Fruit fly (Drosophila melanogaster) whole organism, embryonic: ENCODE measurements around the gene IntS6.

Experiments used
- Atf-2 ChIP-seq: fragments of 200-800 bp; sonication (Bioruptor generic); optimal IDR thresholded peaks from 2 replicates; lab custom pipeline; 2016; ENCODE audit warnings: missing biosample characterization, missing genetic modification characterization
- BEAF-32 ChIP-seq: fragments of 200-800 bp; sonication (Bioruptor generic); optimal IDR thresholded peaks from 3 replicates; lab custom pipeline; 2017; ENCODE audit warnings: missing biosample characterization, missing genetic modification characterization, mild to moderate bottlenecking, moderate library complexity, missing genetic modification reagents
- Blimp-1 ChIP-seq: fragments of 200-800 bp; sonication (Bioruptor generic); optimal IDR thresholded peaks from 3 replicates; lab custom pipeline; 2018; ENCODE audit warnings: missing biosample characterization, missing genetic modification characterization, mild to moderate bottlenecking, moderate library complexity, missing genetic modification reagents
- CG11085 ChIP-seq: fragments of 200-800 bp; sonication (Bioruptor generic); IDR thresholded peaks from 2 replicates; pipeline ENCODE4 v1.3.6; 2022; ENCODE audit warnings: missing biosample characterization, missing genetic modification characterization
- CG11504 ChIP-seq: fragments of 200-800 bp; sonication (Bioruptor generic); optimal IDR thresholded peaks from 3 replicates; lab custom pipeline; 2019; ENCODE audit warnings: missing biosample characterization, mild to moderate bottlenecking, missing genetic modification characterization, moderate library complexity
- CG13296 ChIP-seq: fragments of 200-800 bp; sonication (Bioruptor generic); optimal IDR thresholded peaks from 3 replicates; lab custom pipeline; 2018; ENCODE audit warnings: missing biosample characterization, mild to moderate bottlenecking, missing genetic modification characterization
- CG15073 ChIP-seq: fragments of 200-800 bp; sonication (Bioruptor generic); optimal IDR thresholded peaks from 2 replicates; lab custom pipeline; 2016; ENCODE audit warnings: missing biosample characterization, missing genetic modification characterization
- CG16813 ChIP-seq: fragments of 200-800 bp; sonication (Bioruptor generic); IDR thresholded peaks from 3 replicates; pipeline ENCODE4 v1.3.6; 2022; ENCODE audit warnings: missing biosample characterization, missing genetic modification characterization; ENCODE audit not compliant: partially characterized antibody
- CG16815 ChIP-seq: fragments of 200-800 bp; sonication (Bioruptor generic); optimal IDR thresholded peaks from 3 replicates; lab custom pipeline; 2017; ENCODE audit warnings: missing biosample characterization, mild to moderate bottlenecking, missing genetic modification characterization
- CG1832 ChIP-seq: fragments of 200-800 bp; sonication (Bioruptor generic); optimal IDR thresholded peaks from 2 replicates; lab custom pipeline; 2017; ENCODE audit warnings: missing biosample characterization, mild to moderate bottlenecking, missing genetic modification characterization, inconsistent platforms
- CG2889 ChIP-seq: fragments of 200-800 bp; sonication (Bioruptor generic); IDR thresholded peaks from 3 replicates; pipeline ENCODE4 v1.3.6; 2022; ENCODE audit warnings: missing biosample characterization, missing genetic modification characterization
- CG30431 ChIP-seq: fragments of 200-800 bp; sonication (Bioruptor generic); optimal IDR thresholded peaks from 2 replicates; lab custom pipeline; 2017; ENCODE audit warnings: missing biosample characterization, missing genetic modification characterization
- CG32767 ChIP-seq: fragments of 200-800 bp; sonication (Bioruptor generic); IDR thresholded peaks from 2 replicates; pipeline ENCODE4 v1.3.6; 2022; ENCODE audit warnings: missing biosample characterization, missing genetic modification characterization
- CG33213 ChIP-seq: fragments of 200-800 bp; sonication (Bioruptor generic); optimal IDR thresholded peaks from 3 replicates; lab custom pipeline; 2016; ENCODE audit warnings: missing biosample characterization, missing genetic modification characterization
- CG34376 ChIP-seq: fragments of 200-800 bp; sonication (Bioruptor generic); optimal IDR thresholded peaks from 2 replicates; lab custom pipeline; 2018; ENCODE audit warnings: missing biosample characterization, mild to moderate bottlenecking, missing genetic modification characterization
- CG3838 ChIP-seq: fragments of 200-800 bp; sonication (Bioruptor generic); optimal IDR thresholded peaks from 3 replicates; lab custom pipeline; 2016; ENCODE audit warnings: missing biosample characterization, missing genetic modification characterization
- CG4820 ChIP-seq: fragments of 200-800 bp; sonication (Bioruptor generic); optimal IDR thresholded peaks from 3 replicates; lab custom pipeline; 2016; ENCODE audit warnings: missing biosample characterization, missing genetic modification characterization
- CG6689 ChIP-seq: fragments of 200-800 bp; sonication (Bioruptor generic); IDR thresholded peaks from 2 replicates; pipeline ENCODE4 v1.3.6; 2022; ENCODE audit warnings: missing biosample characterization, missing genetic modification characterization
- CG7357 ChIP-seq: fragments of 200-800 bp; sonication (Bioruptor generic); IDR thresholded peaks from 3 replicates; pipeline ENCODE4 v1.3.6; 2022; ENCODE audit warnings: missing biosample characterization, missing genetic modification characterization
- CG8281 ChIP-seq: fragments of 200-800 bp; sonication (Bioruptor generic); optimal IDR thresholded peaks from 2 replicates; lab custom pipeline; 2018; ENCODE audit warnings: missing biosample characterization, mild to moderate bottlenecking, missing genetic modification characterization, moderate library complexity
- CG9932 ChIP-seq: fragments of 200-800 bp; sonication (Bioruptor generic); IDR thresholded peaks from 2 replicates; pipeline ENCODE4 v1.3.6; 2022; ENCODE audit warnings: missing biosample characterization, missing genetic modification characterization
- D19A ChIP-seq: fragments of 200-800 bp; optimal IDR thresholded peaks from 3 replicates; lab custom pipeline; 2019; ENCODE audit warnings: missing biosample characterization, mild to moderate bottlenecking, missing genetic modification characterization, moderate library complexity
- Dek ChIP-seq: fragments of 200-800 bp; sonication (Bioruptor generic); optimal IDR thresholded peaks from 3 replicates; lab custom pipeline; 2019; ENCODE audit warnings: missing biosample characterization, mild to moderate bottlenecking, missing genetic modification characterization, moderate library complexity
- Dref ChIP-seq: fragments of 200-800 bp; sonication (Bioruptor generic); IDR thresholded peaks from 2 replicates; pipeline ENCODE4 v1.3.6; 2022; ENCODE audit warnings: missing biosample characterization, missing genetic modification characterization
- Ets65A ChIP-seq: fragments of 200-800 bp; sonication (Bioruptor generic); peaks from one replicate; lab custom pipeline; 2016; ENCODE audit warnings: missing biosample characterization, missing genetic modification characterization
- Hmr ChIP-seq: fragments of 200-800 bp; sonication (Bioruptor generic); optimal IDR thresholded peaks from 3 replicates; lab custom pipeline; 2017; ENCODE audit warnings: mild to moderate bottlenecking, missing biosample characterization, missing genetic modification reagents, missing genetic modification characterization
- Hr51 ChIP-seq, 2 experiments: fragments of 200-800 bp; sonication (Bioruptor generic); optimal IDR thresholded peaks; 2 replicates in 1 of 2; 3 replicates in 1 of 2; lab custom pipeline; 2016 to 2018; ENCODE audit warnings: missing biosample characterization in 2 of 2, missing genetic modification characterization in 2 of 2, mild to moderate bottlenecking in 1 of 2, moderate library complexity in 1 of 2
- Kr ChIP-seq: fragments of 200-800 bp; sonication (Bioruptor generic); optimal IDR thresholded peaks from 2 replicates; lab custom pipeline; 2017; ENCODE audit warnings: missing biosample characterization, mild to moderate bottlenecking, missing genetic modification characterization
- NFAT ChIP-seq: fragments of 200-800 bp; sonication (Bioruptor generic); IDR thresholded peaks from 2 replicates; pipeline ENCODE4 v1.3.6; 2022; ENCODE audit warnings: missing biosample characterization, missing genetic modification characterization
- Ptx1 ChIP-seq: fragments of 200-800 bp; sonication (Bioruptor generic); IDR thresholded peaks from 2 replicates; pipeline ENCODE4 v1.3.6; 2022; ENCODE audit warnings: missing biosample characterization, missing genetic modification characterization
- ap ChIP-seq: fragments of 200-800 bp; sonication (Bioruptor generic); IDR thresholded peaks from 2 replicates; pipeline ENCODE4 v1.3.6; 2022; ENCODE audit warnings: missing biosample characterization, missing genetic modification characterization
- ato ChIP-seq: fragments of 200-800 bp; sonication (Bioruptor generic); IDR thresholded peaks from 2 replicates; pipeline ENCODE4 v1.3.6; 2022; ENCODE audit warnings: missing biosample characterization, missing genetic modification characterization; ENCODE audit not compliant: partially characterized antibody
- az2 ChIP-seq: fragments of 200-800 bp; sonication (Bioruptor generic); optimal IDR thresholded peaks from 3 replicates; lab custom pipeline; 2016; ENCODE audit warnings: missing biosample characterization, missing genetic modification characterization
- chinmo ChIP-seq: fragments of 200-800 bp; sonication (Bioruptor generic); IDR thresholded peaks from 4 replicates; pipeline ENCODE4 v1.3.6; 2022; ENCODE audit warnings: missing biosample characterization, missing genetic modification characterization; ENCODE audit not compliant: partially characterized antibody
- crol ChIP-seq: fragments of 200-800 bp; sonication (Bioruptor generic); IDR thresholded peaks from 2 replicates; pipeline ENCODE4 v1.3.6; 2022; ENCODE audit warnings: missing biosample characterization, missing genetic modification characterization
- da ChIP-seq: fragments of 200-800 bp; sonication (Bioruptor generic); optimal IDR thresholded peaks from 2 replicates; lab custom pipeline; 2016; ENCODE audit warnings: missing biosample characterization, missing genetic modification characterization
- grn ChIP-seq: fragments of 200-800 bp; sonication (Bioruptor generic); optimal IDR thresholded peaks from 3 replicates; lab custom pipeline; 2017; ENCODE audit warnings: missing biosample characterization, missing genetic modification characterization
- kni ChIP-seq: fragments of 200-800 bp; sonication (Bioruptor generic); optimal IDR thresholded peaks from 3 replicates; lab custom pipeline; 2017; ENCODE audit warnings: mild to moderate bottlenecking, missing biosample characterization, missing genetic modification reagents, missing genetic modification characterization
- luna ChIP-seq: fragments of 200-800 bp; sonication (Bioruptor generic); optimal IDR thresholded peaks from 2 replicates; lab custom pipeline; 2016; ENCODE audit warnings: missing biosample characterization, missing genetic modification characterization
- nau ChIP-seq: fragments of 200-800 bp; sonication (Bioruptor generic); optimal IDR thresholded peaks from 3 replicates; lab custom pipeline; 2017; ENCODE audit warnings: missing biosample characterization, mild to moderate bottlenecking, missing genetic modification characterization, missing genetic modification reagents
- nom ChIP-seq: fragments of 200-800 bp; sonication (Bioruptor generic); optimal IDR thresholded peaks from 2 replicates; lab custom pipeline; 2017; ENCODE audit warnings: missing biosample characterization, missing genetic modification characterization, mild to moderate bottlenecking, moderate library complexity, missing genetic modification reagents
- phol ChIP-seq: fragments of 200-800 bp; sonication (Bioruptor generic); optimal IDR thresholded peaks from 3 replicates; lab custom pipeline; 2018; ENCODE audit warnings: missing biosample characterization, mild to moderate bottlenecking, missing genetic modification characterization, moderate library complexity
- pzg ChIP-seq: fragments of 200-800 bp; sonication (Bioruptor generic); optimal IDR thresholded peaks from 3 replicates; lab custom pipeline; 2018; ENCODE audit warnings: missing biosample characterization, mild to moderate bottlenecking, missing genetic modification characterization, moderate library complexity
- run ChIP-seq: fragments of 200-800 bp; sonication (Bioruptor generic); optimal IDR thresholded peaks from 3 replicates; lab custom pipeline; 2018; ENCODE audit warnings: missing biosample characterization, mild to moderate bottlenecking, missing genetic modification characterization
- schlank ChIP-seq: fragments of 200-800 bp; sonication (Bioruptor generic); optimal IDR thresholded peaks from 2 replicates; lab custom pipeline; 2018; ENCODE audit warnings: missing biosample characterization, mild to moderate bottlenecking, missing genetic modification characterization
- sqz ChIP-seq: fragments of 200-800 bp; sonication (Bioruptor generic); optimal IDR thresholded peaks from 3 replicates; lab custom pipeline; 2018; ENCODE audit warnings: missing biosample characterization, mild to moderate bottlenecking, missing genetic modification characterization
- stc ChIP-seq: fragments of 200-800 bp; sonication (Bioruptor generic); IDR thresholded peaks from 2 replicates; pipeline ENCODE4 v1.3.6; 2022; ENCODE audit warnings: missing biosample characterization, missing genetic modification characterization
- vnd ChIP-seq: fragments of 200-800 bp; sonication (Bioruptor generic); IDR thresholded peaks from 3 replicates; pipeline ENCODE4 v1.3.6; 2022; ENCODE audit warnings: missing biosample characterization, missing genetic modification characterization; ENCODE audit not compliant: partially characterized antibody

IntS6 gene

dm6 chrX:5724151-5724699 is 22.8 kb downstream of the IntS6 start:
- TF ChIP-seq chinmo (GFP tag; lab: Robert Waterston, UW) (0 out of 4 replicates have a peak, but pooled peaks have one; percentile 18), nom (GFP tag; lab: Kevin White, UChicago) (peak; percentile 66), CG11085 (no peak), pzg (GFP tag; lab: Kevin White, UChicago) (no peak), crol (peak; percentile 67), ato (no peak), CG9932 (no peak), Blimp-1 (peak; percentile 2)

dm6 chrX:5723577-5723976 is 23.5 kb downstream of the IntS6 start:
- TF ChIP-seq Dref (GFP tag; lab: Robert Waterston, UW) (no peak), CG32767 (no peak), D19A (no peak), CG30431 (no peak), Dek (no peak), CG4820 (GFP tag; lab: Kevin White, UChicago) (no peak), CG6689 (GFP tag; lab: Robert Waterston, UW) (no peak), Ptx1 (GFP tag; lab: Robert Waterston, UW) (no peak)

dm6 chrX:5718476-5719012 is 28.5 kb downstream of the IntS6 start:
- no peak for TF ChIP-seq da (GFP tag; lab: Kevin White, UChicago)
- TF ChIP-seq kni (GFP tag; lab: Kevin White, UChicago), result no peak
- no peak for TF ChIP-seq vnd (GFP tag; lab: Robert Waterston, UW)
- 0 out of 3 replicates have a peak, but pooled peaks have one; percentile 50 for TF ChIP-seq CG2889 (GFP tag; lab: Robert Waterston, UW)
- no peak for TF ChIP-seq Kr (GFP tag; lab: Kevin White, UChicago)
- TF ChIP-seq az2 (GFP tag; lab: Kevin White, UChicago), result peak; percentile 15
- TF ChIP-seq sqz (GFP tag; lab: Kevin White, UChicago), result peak; percentile 42
- TF ChIP-seq ap (GFP tag; lab: Robert Waterston, UW), result no peak
- peak; percentile 30 for TF ChIP-seq schlank
- TF ChIP-seq CG16813 (GFP tag; lab: Robert Waterston, UW), result no peak
- TF ChIP-seq Hr51 (GFP tag; optimal IDR thresholded peaks at IDR 0.05; lab: Kevin White, UChicago), result peak in 1 of 2 experiments; percentile 53
- TF ChIP-seq nau (GFP tag; lab: Kevin White, UChicago), result no peak
- TF ChIP-seq grn (GFP tag; lab: Kevin White, UChicago), result no peak
- no peak for TF ChIP-seq Ets65A (GFP tag; lab: Kevin White, UChicago)
- TF ChIP-seq CG34376 (GFP tag; lab: Kevin White, UChicago), result peak; percentile 53
- TF ChIP-seq CG13296 (GFP tag; lab: Kevin White, UChicago), result peak; percentile 67
- TF ChIP-seq NFAT, result peak; percentile 61; the same call in 1 of the 2 replicates
- TF ChIP-seq CG16815, result peak; percentile 37
- TF ChIP-seq CG3838 (GFP tag; lab: Kevin White, UChicago), result no peak
- TF ChIP-seq run, result peak; percentile 1
- TF ChIP-seq CG15073 (GFP tag; lab: Kevin White, UChicago), result no peak
- TF ChIP-seq phol, result peak; percentile 10
- no peak for TF ChIP-seq Atf-2
- peak; percentile 77 for TF ChIP-seq Hmr (GFP tag; lab: Kevin White, UChicago)
- TF ChIP-seq CG8281, result no peak
- TF ChIP-seq CG11504 (tag; lab: Kevin White, UChicago), result peak; percentile 71
- TF ChIP-seq stc (GFP tag; lab: Robert Waterston, UW), result 0 out of 2 replicates have a peak, but pooled peaks have one; percentile 43
- no peak for TF ChIP-seq CG1832
- no peak for TF ChIP-seq CG33213 (GFP tag; lab: Kevin White, UChicago)
- no peak for TF ChIP-seq BEAF-32 (GFP tag; lab: Kevin White, UChicago)
- TF ChIP-seq CG7357 (GFP tag; lab: Robert Waterston, UW), result no peak
- TF ChIP-seq luna (GFP tag; lab: Kevin White, UChicago), result no peak
